Fruit fly (Drosophila melanogaster) whole organism, prepupa: ENCODE measurements around the gene CG32647.
A peak's percentile ranks its signal among the peaks of the same experiment; 100 is the strongest.

Experiments
- CG10631 ChIP-seq: fragments of 200-800 bp; sonication (Bioruptor generic); optimal IDR thresholded peaks from 2 replicates; lab custom pipeline; 2016; ENCODE audit warnings: missing biosample characterization, missing genetic modification characterization
- CG10669 ChIP-seq: fragments of 200-800 bp; sonication (Bioruptor generic); optimal IDR thresholded peaks from 3 replicates; lab custom pipeline; 2018; ENCODE audit warnings: missing biosample characterization, mild to moderate bottlenecking, missing genetic modification characterization, moderate library complexity
- CG11294 ChIP-seq: fragments of 200-800 bp; sonication (Bioruptor generic); IDR thresholded peaks from 2 replicates; pipeline ENCODE4 v1.3.6; 2022; ENCODE audit warnings: missing biosample characterization, missing genetic modification characterization
- CG11762 ChIP-seq: fragments of 200-800 bp; sonication (Bioruptor generic); optimal IDR thresholded peaks from 3 replicates; lab custom pipeline; 2016; ENCODE audit warnings: missing biosample characterization, missing genetic modification characterization; ENCODE audit not compliant: insufficient read depth
- CG11902 ChIP-seq: fragments of 200-800 bp; sonication (Bioruptor generic); optimal IDR thresholded peaks from 3 replicates; lab custom pipeline; 2016; ENCODE audit warnings: missing biosample characterization, missing genetic modification characterization
- CG15336 ChIP-seq: fragments of 200-800 bp; sonication (Bioruptor generic); IDR thresholded peaks from 2 replicates; pipeline ENCODE4 v1.3.6; 2022; ENCODE audit warnings: missing biosample characterization, missing genetic modification characterization
- CG1621 ChIP-seq: fragments of 200-800 bp; sonication (Bioruptor generic); optimal IDR thresholded peaks from 3 replicates; lab custom pipeline; 2018; ENCODE audit warnings: missing biosample characterization, mild to moderate bottlenecking, missing genetic modification characterization
- CG32006 ChIP-seq: fragments of 200-800 bp; sonication (Bioruptor generic); optimal IDR thresholded peaks from 3 replicates; lab custom pipeline; 2017; ENCODE audit warnings: missing biosample characterization, mild to moderate bottlenecking, missing genetic modification characterization
- CG34406 ChIP-seq: fragments of 200-800 bp; sonication (Bioruptor generic); optimal IDR thresholded peaks from 3 replicates; lab custom pipeline; 2016; ENCODE audit warnings: missing biosample characterization, missing genetic modification characterization
- CG3919 ChIP-seq: fragments of 200-800 bp; sonication (Bioruptor generic); optimal IDR thresholded peaks from 3 replicates; lab custom pipeline; 2016; ENCODE audit warnings: missing biosample characterization, missing genetic modification characterization
- CG4318 ChIP-seq: fragments of 200-800 bp; sonication (Bioruptor generic); optimal IDR thresholded peaks from 3 replicates; lab custom pipeline; 2017; ENCODE audit warnings: missing biosample characterization, mild to moderate bottlenecking, missing genetic modification characterization
- CG6163 ChIP-seq: fragments of 200-800 bp; sonication (Bioruptor generic); IDR thresholded peaks from 3 replicates; pipeline ENCODE4 v1.3.6; 2022; ENCODE audit warnings: missing biosample characterization, missing genetic modification characterization
- CG6792 ChIP-seq: fragments of 200-800 bp; sonication (Bioruptor generic); optimal IDR thresholded peaks from 3 replicates; lab custom pipeline; 2016; ENCODE audit warnings: missing biosample characterization, missing genetic modification characterization
- CG6808 ChIP-seq: fragments of 200-800 bp; sonication (Bioruptor generic); optimal IDR thresholded peaks from 3 replicates; lab custom pipeline; 2017; ENCODE audit warnings: missing biosample characterization, missing genetic modification characterization, mild to moderate bottlenecking, moderate library complexity, missing genetic modification reagents
- CG6854 ChIP-seq: fragments of 200-800 bp; sonication (Bioruptor generic); optimal IDR thresholded peaks from 2 replicates; lab custom pipeline; 2017; ENCODE audit warnings: missing biosample characterization, mild to moderate bottlenecking, missing genetic modification characterization
- CG7368 ChIP-seq: fragments of 200-800 bp; sonication (Bioruptor generic); optimal IDR thresholded peaks from 3 replicates; lab custom pipeline; 2016; ENCODE audit warnings: missing biosample characterization, missing genetic modification characterization
- CG8119 ChIP-seq: fragments of 200-800 bp; sonication (Bioruptor generic); IDR thresholded peaks from 3 replicates; pipeline ENCODE4 v1.3.6; 2022; ENCODE audit warnings: missing biosample characterization, missing genetic modification characterization
- CG8632 ChIP-seq: fragments of 200-800 bp; sonication (Bioruptor generic); optimal IDR thresholded peaks from 3 replicates; lab custom pipeline; 2016; ENCODE audit warnings: missing biosample characterization, missing genetic modification characterization
- CG9139 ChIP-seq: fragments of 200-800 bp; sonication (Bioruptor generic); optimal IDR thresholded peaks from 3 replicates; lab custom pipeline; 2017; ENCODE audit warnings: missing biosample characterization, mild to moderate bottlenecking, missing genetic modification characterization
- Eip78C ChIP-seq: fragments of 200-800 bp; sonication (Bioruptor generic); peaks from one replicate; lab custom pipeline; 2016; ENCODE audit warnings: missing biosample characterization, missing genetic modification characterization
- Eip93F ChIP-seq: fragments of 200-800 bp; sonication (Bioruptor generic); optimal IDR thresholded peaks from 2 replicates; lab custom pipeline; 2016; ENCODE audit warnings: missing biosample characterization, mild to moderate bottlenecking, missing genetic modification characterization
- Ets21C ChIP-seq: fragments of 200-800 bp; sonication (Bioruptor generic); optimal IDR thresholded peaks from 3 replicates; lab custom pipeline; 2016; ENCODE audit warnings: missing biosample characterization, missing genetic modification characterization
- Ets96B ChIP-seq: fragments of 200-800 bp; optimal IDR thresholded peaks from 2 replicates; lab custom pipeline; 2019; ENCODE audit warnings: missing biosample characterization, mild to moderate bottlenecking, missing genetic modification characterization, moderate library complexity
- Hr38 ChIP-seq: sonication (Bioruptor generic); optimal IDR thresholded peaks from 2 replicates; lab custom pipeline; 2016; ENCODE audit warnings: missing biosample characterization, missing genetic modification characterization
- Hr39 ChIP-seq: fragments of 200-800 bp; sonication (Bioruptor generic); optimal IDR thresholded peaks from 2 replicates; lab custom pipeline; 2016; ENCODE audit warnings: missing biosample characterization, missing genetic modification characterization
- Hr4 ChIP-seq: fragments of 200-800 bp; sonication (Bioruptor generic); optimal IDR thresholded peaks from 3 replicates; lab custom pipeline; 2016; ENCODE audit warnings: missing biosample characterization, missing genetic modification characterization
- Smox ChIP-seq: fragments of 200-800 bp; sonication (Bioruptor generic); optimal IDR thresholded peaks from 3 replicates; lab custom pipeline; 2016; ENCODE audit warnings: missing biosample characterization, missing genetic modification characterization
- Sox102F ChIP-seq: fragments of 200-800 bp; sonication (Bioruptor generic); optimal IDR thresholded peaks from 2 replicates; lab custom pipeline; 2016; ENCODE audit warnings: missing biosample characterization, mild to moderate bottlenecking, missing genetic modification characterization
- Sox14 ChIP-seq: fragments of 200-800 bp; sonication (Bioruptor generic); optimal IDR thresholded peaks from 3 replicates; lab custom pipeline; 2016; ENCODE audit warnings: missing biosample characterization, missing genetic modification characterization
- Sox15 ChIP-seq: fragments of 200-800 bp; sonication (Bioruptor generic); optimal IDR thresholded peaks from 3 replicates; lab custom pipeline; 2016; ENCODE audit warnings: missing biosample characterization, missing genetic modification characterization
- achi ChIP-seq: fragments of 200-800 bp; sonication (Bioruptor generic); optimal IDR thresholded peaks from 3 replicates; lab custom pipeline; 2016; ENCODE audit warnings: missing biosample characterization, missing genetic modification characterization
- acj6 ChIP-seq: fragments of 200-800 bp; sonication (Bioruptor generic); optimal IDR thresholded peaks from 3 replicates; lab custom pipeline; 2016; ENCODE audit warnings: missing biosample characterization, missing genetic modification characterization
- dac ChIP-seq: fragments of 200-800 bp; sonication (Bioruptor generic); optimal IDR thresholded peaks from 2 replicates; lab custom pipeline; 2017; ENCODE audit warnings: missing biosample characterization, mild to moderate bottlenecking, missing genetic modification characterization
- dsx ChIP-seq: fragments of 200-800 bp; optimal IDR thresholded peaks from 3 replicates; lab custom pipeline; 2019; ENCODE audit warnings: missing biosample characterization, mild to moderate bottlenecking, missing genetic modification characterization, moderate library complexity; ENCODE audit not compliant: poor library complexity, severe bottlenecking
- esn ChIP-seq: fragments of 200-800 bp; sonication (Bioruptor generic); optimal IDR thresholded peaks from 2 replicates; lab custom pipeline; 2016; ENCODE audit warnings: missing biosample characterization, mild to moderate bottlenecking, missing genetic modification characterization, moderate library complexity
- fd59A ChIP-seq: fragments of 200-800 bp; sonication (Bioruptor generic); optimal IDR thresholded peaks from 2 replicates; lab custom pipeline; 2017; ENCODE audit warnings: missing biosample characterization, mild to moderate bottlenecking, missing genetic modification characterization, missing genetic modification reagents
- fd85E ChIP-seq: fragments of 200-800 bp; sonication (Bioruptor generic); optimal IDR thresholded peaks from 3 replicates; lab custom pipeline; 2016; ENCODE audit warnings: missing biosample characterization, missing genetic modification characterization
- fkh ChIP-seq: fragments of 200-800 bp; sonication (Bioruptor generic); optimal IDR thresholded peaks from 3 replicates; lab custom pipeline; 2017; ENCODE audit warnings: missing biosample characterization, mild to moderate bottlenecking, missing genetic modification characterization, moderate library complexity
- lz ChIP-seq: fragments of 200-800 bp; sonication (Bioruptor generic); optimal IDR thresholded peaks from 3 replicates; lab custom pipeline; 2016; ENCODE audit warnings: missing biosample characterization, missing genetic modification characterization
- net ChIP-seq: fragments of 200-800 bp; sonication (Bioruptor generic); optimal IDR thresholded peaks from 3 replicates; lab custom pipeline; 2016; ENCODE audit warnings: missing biosample characterization, missing genetic modification characterization
- salr ChIP-seq, 2 experiments: fragments of 200-800 bp; sonication (Bioruptor generic); optimal IDR thresholded peaks; 3 replicates each; lab custom pipeline; 2016 to 2018; ENCODE audit warnings: missing biosample characterization in 2 of 2, missing genetic modification characterization in 2 of 2, mild to moderate bottlenecking in 1 of 2
- spab ChIP-seq: fragments of 200-800 bp; sonication (Bioruptor generic); optimal IDR thresholded peaks from 2 replicates; lab custom pipeline; 2017; ENCODE audit warnings: missing biosample characterization, mild to moderate bottlenecking, missing genetic modification characterization, missing genetic modification reagents
- ss ChIP-seq, 2 experiments: fragments of 200-800 bp; sonication (Bioruptor generic); optimal IDR thresholded peaks; 2 replicates in 1 of 2; 3 replicates in 1 of 2; lab custom pipeline; 2017 to 2018; ENCODE audit warnings: mild to moderate bottlenecking in 2 of 2, missing biosample characterization in 2 of 2, missing genetic modification characterization in 2 of 2, moderate library complexity in 1 of 2
- svp ChIP-seq: fragments of 200-800 bp; sonication (Bioruptor generic); peaks from one replicate; lab custom pipeline; 2016; ENCODE audit warnings: missing biosample characterization, missing genetic modification characterization
- topi ChIP-seq: fragments of 200-800 bp; sonication (Bioruptor generic); optimal IDR thresholded peaks from 3 replicates; lab custom pipeline; 2016; ENCODE audit warnings: missing biosample characterization, missing genetic modification characterization
- vri ChIP-seq: fragments of 200-800 bp; sonication (Bioruptor generic); optimal IDR thresholded peaks from 3 replicates; lab custom pipeline; 2016; ENCODE audit warnings: missing biosample characterization, mild to moderate bottlenecking, missing genetic modification characterization

CG32647 gene

DNA sequence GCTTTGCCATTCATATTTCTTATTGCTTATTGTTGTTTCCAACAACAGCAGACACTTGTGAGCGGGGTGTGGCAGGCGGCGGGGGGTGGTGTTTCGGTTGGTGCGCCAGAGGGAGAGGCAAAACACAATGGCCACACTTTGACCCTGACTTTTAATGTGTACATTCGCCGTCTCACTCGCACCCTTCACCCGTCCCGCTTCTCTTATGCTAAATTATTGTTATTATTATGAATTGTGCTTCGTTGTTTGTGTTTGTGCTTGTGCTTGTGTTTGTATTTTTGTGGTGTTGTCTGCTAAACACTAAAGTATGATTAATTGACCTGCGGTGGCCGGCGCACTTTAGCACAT, 28.4 kb downstream of the CG32647 start:
- TF ChIP-seq ss (GFP tag; optimal IDR thresholded peaks at IDR 0.05; lab: Kevin White, UChicago) (no peak), CG6808 (peak; percentile 10), CG8632 (GFP tag; lab: Kevin White, UChicago) (no peak), CG11762 (GFP tag; lab: Kevin White, UChicago) (no peak), CG6854 (GFP tag; lab: Kevin White, UChicago) (no peak), CG15336 (GFP tag; lab: Robert Waterston, UW) (no peak), dac (no peak), svp (peak; percentile 93), fkh (peak; percentile 89), spab (GFP tag; lab: Kevin White, UChicago) (no peak), Sox15 (no peak), CG6792 (GFP tag; lab: Kevin White, UChicago) (no peak), CG6163 (GFP tag; lab: Robert Waterston, UW) (peak; percentile 36; the same call in 1 of the 3 replicates), salr (GFP tag; optimal IDR thresholded peaks at IDR 0.05; lab: Kevin White, UChicago) (peak in 1 of 2 experiments; percentile 36), fd85E (no peak), achi (GFP tag; lab: Kevin White, UChicago) (no peak), dsx (GFP tag; lab: Kevin White, UChicago) (peak; percentile 39), acj6 (GFP tag; lab: Kevin White, UChicago) (no peak)

DNA sequence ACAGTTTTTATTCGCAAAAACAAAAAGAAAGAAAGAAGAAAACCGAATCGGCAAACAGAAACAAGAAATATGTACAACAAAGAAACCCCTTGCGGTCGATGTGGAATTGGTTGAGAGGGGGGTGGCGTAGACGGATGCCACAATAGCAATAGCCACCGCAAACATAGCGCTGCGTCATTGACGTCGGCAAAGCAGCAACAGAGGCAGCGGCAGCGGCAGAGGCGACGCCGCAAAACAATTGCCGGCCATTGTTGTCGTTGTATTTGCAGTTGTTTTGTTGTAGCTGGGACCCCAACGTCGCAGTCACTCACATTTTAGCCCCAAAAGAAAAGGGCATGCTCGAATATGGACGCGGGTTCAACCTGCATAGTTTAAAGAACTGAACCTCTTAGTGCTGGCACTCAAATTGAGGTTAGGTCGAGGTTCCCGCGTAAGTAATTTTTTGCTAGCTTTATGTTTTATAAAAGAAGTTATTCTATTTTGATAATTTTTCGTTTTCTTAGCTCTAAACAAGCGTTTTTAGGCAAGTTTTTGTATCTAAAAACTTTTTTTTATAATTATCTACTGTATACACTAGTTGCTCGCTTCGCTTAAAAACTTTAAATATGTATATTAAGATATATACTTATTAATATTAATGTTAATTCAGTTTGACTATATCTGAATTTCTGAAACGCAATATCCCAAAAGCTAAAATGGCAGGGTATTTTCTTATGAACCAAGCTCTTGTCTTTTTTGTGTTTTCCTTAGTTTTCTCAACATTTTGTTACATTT, 29.0 kb downstream of the CG32647 start:
- peak; percentile 85 for TF ChIP-seq Sox15
- peak; percentile 50 to 88 for TF ChIP-seq salr (GFP tag; optimal IDR thresholded peaks at IDR 0.05; lab: Kevin White, UChicago)
- peak; percentile 48 for TF ChIP-seq CG1621 (tag; lab: Kevin White, UChicago)
- TF ChIP-seq ss (GFP tag; optimal IDR thresholded peaks at IDR 0.05; lab: Kevin White, UChicago): peak in 1 of 2 experiments; percentile 50
- TF ChIP-seq CG11902 (GFP tag; lab: Kevin White, UChicago): peak; percentile 74
- peak; percentile 66 for TF ChIP-seq spab (GFP tag; lab: Kevin White, UChicago)
- peak; percentile 24 for TF ChIP-seq CG6854 (GFP tag; lab: Kevin White, UChicago)
- TF ChIP-seq vri (GFP tag; lab: Kevin White, UChicago): no peak
- TF ChIP-seq Ets96B (tag; lab: Kevin White, UChicago): peak; percentile 74
- TF ChIP-seq Hr4 (GFP tag; lab: Kevin White, UChicago): peak; percentile 73
- peak; percentile 77 for TF ChIP-seq CG3919 (GFP tag; lab: Kevin White, UChicago)
- peak; percentile 16 for TF ChIP-seq dsx (GFP tag; lab: Kevin White, UChicago)
- TF ChIP-seq CG7368: peak; percentile 10
- no peak for TF ChIP-seq svp
- no peak for TF ChIP-seq CG6808
- TF ChIP-seq fd59A (GFP tag; lab: Kevin White, UChicago): no peak
- peak; percentile 75 for TF ChIP-seq Sox102F
- TF ChIP-seq Smox: peak; percentile 76
- TF ChIP-seq Eip93F (GFP tag; lab: Kevin White, UChicago): peak; percentile 27
- peak; percentile 79 for TF ChIP-seq CG15336 (GFP tag; lab: Robert Waterston, UW)
- peak; percentile 69 for TF ChIP-seq CG10669 (GFP tag; lab: Kevin White, UChicago)
- TF ChIP-seq CG9139 (GFP tag; lab: Kevin White, UChicago): no peak
- peak; percentile 89 for TF ChIP-seq CG34406 (GFP tag; lab: Kevin White, UChicago)
- peak; percentile 85 for TF ChIP-seq CG8632 (GFP tag; lab: Kevin White, UChicago)
- TF ChIP-seq CG32006 (GFP tag; lab: Kevin White, UChicago): peak; percentile 96
- TF ChIP-seq net (GFP tag; lab: Kevin White, UChicago): peak; percentile 47
- peak; percentile 80 for TF ChIP-seq CG11294
- TF ChIP-seq CG4318: peak; percentile 87
- TF ChIP-seq achi (GFP tag; lab: Kevin White, UChicago): peak; percentile 89
- no peak for TF ChIP-seq Hr38
- TF ChIP-seq Sox14 (GFP tag; lab: Kevin White, UChicago): peak; percentile 73
- peak; percentile 92 for TF ChIP-seq CG10631 (GFP tag; lab: Kevin White, UChicago)
- TF ChIP-seq CG6163 (GFP tag; lab: Robert Waterston, UW): peak; percentile 41; the same call in 2 of the 3 replicates
- TF ChIP-seq acj6 (GFP tag; lab: Kevin White, UChicago): peak; percentile 92
- peak; percentile 74 for TF ChIP-seq Ets21C (GFP tag; lab: Kevin White, UChicago)
- TF ChIP-seq Eip78C: peak; percentile 90
- peak; percentile 82 for TF ChIP-seq topi
- TF ChIP-seq esn (GFP tag; lab: Kevin White, UChicago): peak; percentile 85
- peak; percentile 86 for TF ChIP-seq Hr39 (GFP tag; lab: Kevin White, UChicago)
- peak; percentile 81 for TF ChIP-seq lz (GFP tag; lab: Kevin White, UChicago)
- peak; percentile 84 for TF ChIP-seq CG8119
- peak; percentile 79 for TF ChIP-seq CG11762 (GFP tag; lab: Kevin White, UChicago)
